Worm (Caenorhabditis elegans) whole organism, midembryonic: ENCODE measurements around the gene D1054.1.

Experiments
- T22C8.4 ChIP-seq: fragments of 200-800 bp; sonication (Bioruptor generic); IDR thresholded peaks from 2 replicates; pipeline ENCODE4 v1.3.6; 2022; ENCODE audit warnings: missing genetic modification characterization, missing compliant biosample characterization
- cog-1 ChIP-seq: sonication (generic microtip); optimal IDR thresholded peaks from 2 replicates; lab custom pipeline; 2016; ENCODE audit warnings: missing genetic modification characterization, missing compliant biosample characterization
- flt-1 ChIP-seq: fragments of 200-800 bp; sonication (Bioruptor generic); IDR thresholded peaks from 2 replicates; pipeline ENCODE4 v1.3.6; 2022; ENCODE audit warnings: missing genetic modification characterization, missing compliant biosample characterization
- klf-2 ChIP-seq: fragments of 200-800 bp; sonication (Bioruptor generic); conservative IDR thresholded peaks from 2 replicates; pipeline ENCODE4 v1.3.6; 2022; ENCODE audit warnings: missing genetic modification reagents, missing genetic modification characterization, missing compliant biosample characterization
- med-1 ChIP-seq: sonication (generic microtip); optimal IDR thresholded peaks from 2 replicates; lab custom pipeline; 2017; ENCODE audit warnings: missing genetic modification characterization, mild to moderate bottlenecking, missing compliant biosample characterization, antibody characterized with exemption, missing genetic modification reagents; ENCODE audit not compliant: insufficient read depth
- ref-1 ChIP-seq: fragments of 200-800 bp; sonication (Bioruptor generic); conservative IDR thresholded peaks from 2 replicates; pipeline ENCODE4 v1.3.6; 2022; ENCODE audit warnings: missing genetic modification reagents, missing genetic modification characterization, missing compliant biosample characterization
- tab-1 ChIP-seq: fragments of 200-800 bp; sonication (Bioruptor generic); IDR thresholded peaks from 2 replicates; pipeline ENCODE4 v1.3.6; 2022; ENCODE audit warnings: missing genetic modification characterization, missing compliant biosample characterization
- ztf-23 ChIP-seq: fragments of 200-800 bp; sonication (Bioruptor generic); IDR thresholded peaks from 2 replicates; pipeline ENCODE4 v1.3.6; 2022; ENCODE audit warnings: missing genetic modification reagents, missing genetic modification characterization, missing compliant biosample characterization
- ztf-29 ChIP-seq: fragments of 200-800 bp; sonication (Bioruptor generic); IDR thresholded peaks from 2 replicates; pipeline ENCODE4 v1.3.6; 2022; ENCODE audit warnings: missing genetic modification reagents, missing genetic modification characterization, missing compliant biosample characterization

- TF ChIP-seq ref-1 (GFP tag; lab: Robert Waterston, UW) (no peak), ztf-23 (GFP tag; lab: Robert Waterston, UW) (no peak), med-1 (GFP tag; lab: Kevin White, UChicago) (no peak), flt-1 (GFP tag; lab: Robert Waterston, UW) (no peak), cog-1 (tag; lab: Kevin White, UChicago) (no peak), T22C8.4 (GFP tag; lab: Robert Waterston, UW) (no peak), ztf-29 (GFP tag; lab: Robert Waterston, UW) (no peak), klf-2 (GFP tag; lab: Robert Waterston, UW) (no peak), tab-1 (GFP tag; lab: Robert Waterston, UW) (no peak)
Measured at ce11 chrV:10721912-10722426, 48.0 kb downstream of the D1054.1 start.
